Fruit fly (Drosophila melanogaster) Kc167 (cell line): ENCODE results near the gene CG6873.

ENCODE experiments used
- Myc ChIP-seq: fragments of >200 bp; optimal IDR thresholded peaks from 2 replicates; lab custom pipeline; 2017; ENCODE audit warnings: missing external identifiers
- Sin3A ChIP-seq: fragments of >200 bp; optimal IDR thresholded peaks from 2 replicates; lab custom pipeline; 2018; ENCODE audit warnings: missing external identifiers
- h ChIP-seq: fragments of >200 bp; optimal IDR thresholded peaks from 3 replicates; lab custom pipeline; 2018; ENCODE audit warnings: missing external identifiers
- insv ChIP-seq: fragments of >200 bp; optimal IDR thresholded peaks from 3 replicates; lab custom pipeline; 2018; ENCODE audit warnings: missing external identifiers
- psq ChIP-seq: fragments of >200 bp; optimal IDR thresholded peaks from 2 replicates; lab custom pipeline; 2017; ENCODE audit warnings: missing external identifiers
- ttk ChIP-seq: sonication (Bioruptor generic); optimal IDR thresholded peaks from 2 replicates; lab custom pipeline; 2017; ENCODE audit warnings: missing external identifiers

CG6873 gene

DNA sequence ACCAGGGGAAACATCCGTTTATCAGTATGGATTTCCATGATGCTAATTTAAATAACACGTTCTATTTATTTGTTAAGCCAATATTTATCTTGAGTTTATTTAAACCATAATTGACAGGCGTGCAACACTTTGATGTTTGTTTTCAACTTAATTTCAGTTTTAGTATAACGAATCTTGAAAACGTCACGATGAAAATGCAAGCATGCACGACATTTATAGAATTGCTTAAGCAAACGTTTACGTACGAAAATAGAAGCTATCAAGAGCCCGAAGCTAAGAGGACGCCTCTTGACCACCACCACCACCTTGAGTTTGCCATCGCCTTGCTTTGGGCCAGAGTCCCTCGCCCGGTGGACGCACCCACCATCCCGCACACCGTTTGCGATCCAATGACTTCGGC, 31.7 kb upstream of the CG6873 start:
- no peak for TF ChIP-seq Sin3A
- TF ChIP-seq insv: no peak
- no peak for TF ChIP-seq h (lab: Kevin White, UChicago)
- no peak for TF ChIP-seq ttk (lab: Kevin White, UChicago)
- TF ChIP-seq psq (lab: Kevin White, UChicago): no peak
- no peak for TF ChIP-seq Myc (lab: Kevin White, UChicago)

DNA sequence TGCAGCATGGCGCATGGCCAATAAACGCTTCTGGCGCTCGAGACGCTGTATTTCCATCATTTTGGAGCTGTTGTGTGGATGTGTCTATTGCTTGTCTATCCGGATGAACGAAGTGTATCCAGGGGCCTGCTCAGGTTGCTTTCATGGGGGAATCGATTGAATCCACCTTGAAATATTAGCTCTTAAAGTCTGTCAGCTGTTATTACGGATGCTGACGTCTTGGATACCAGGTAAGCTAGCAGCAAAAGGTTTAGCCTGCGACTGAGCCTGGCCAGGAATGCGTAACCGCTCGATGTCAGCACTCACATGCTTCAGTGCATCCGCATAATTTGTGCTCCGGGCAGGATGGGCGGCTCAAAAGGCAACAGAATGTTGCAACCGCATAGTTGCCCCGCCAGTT, 8.5 kb upstream of the CG6873 start, which contains the start of gene CG12609:
TSS of gene CG12609 (minus strand) at position 101 of the 400 bp plus-strand sequence.
- TF ChIP-seq Myc (lab: Kevin White, UChicago) (no peak), ttk (lab: Kevin White, UChicago) (no peak), psq (lab: Kevin White, UChicago) (no peak), insv (no peak), h (lab: Kevin White, UChicago) (no peak), Sin3A (no peak)

DNA sequence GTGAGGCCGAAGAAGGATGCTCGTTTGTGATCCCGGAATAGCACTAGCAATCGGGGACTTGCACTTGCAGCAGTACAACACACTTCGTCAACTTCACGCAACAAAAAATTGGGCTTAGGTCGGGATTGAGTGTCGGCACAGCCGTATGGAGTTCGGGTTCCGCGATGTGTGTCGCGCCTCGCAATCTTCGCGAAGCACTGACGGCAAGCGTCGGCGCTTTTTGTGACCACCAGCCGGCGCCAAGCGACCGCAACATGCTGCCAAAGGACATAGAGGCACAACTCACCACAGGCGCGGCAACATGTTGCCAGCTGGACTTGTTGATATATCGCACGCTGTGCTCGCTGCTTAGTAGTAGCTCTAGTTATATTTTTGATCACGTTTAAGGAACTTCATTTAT, 13.4 kb downstream of the CG6873 start, which contains the start of gene CCKLR-17D1:
TSS of gene CCKLR-17D1 (minus strand) at position 303 of the 400 bp plus-strand sequence.
- no peak for TF ChIP-seq h (lab: Kevin White, UChicago)
- TF ChIP-seq Myc (lab: Kevin White, UChicago): no peak
- TF ChIP-seq ttk (lab: Kevin White, UChicago): no peak
- no peak for TF ChIP-seq psq (lab: Kevin White, UChicago)
- TF ChIP-seq Sin3A: no peak
- no peak for TF ChIP-seq insv

DNA sequence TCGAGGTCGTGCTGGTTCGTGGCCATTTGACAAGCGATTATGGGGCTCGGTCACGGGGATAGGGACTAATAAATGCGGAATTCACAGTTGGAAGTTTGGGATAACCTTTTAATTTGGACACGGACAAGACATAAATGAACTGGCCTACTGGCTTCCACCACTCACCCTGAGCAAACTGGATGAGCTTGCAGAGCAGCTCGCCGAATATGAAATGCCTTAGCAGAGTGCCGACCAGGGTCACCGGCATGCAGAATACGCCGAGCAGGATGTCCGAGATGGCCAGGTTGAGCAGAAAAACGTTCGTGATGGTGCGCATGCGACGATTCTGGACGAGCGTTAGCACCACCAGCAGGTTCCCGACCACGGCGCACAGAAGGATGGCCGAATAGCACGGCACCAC, 14.1 kb downstream of the CG6873 start, which contains the start of gene CG42302:
TSS of gene CG42302 (minus strand) at position 101 of the 400 bp plus-strand sequence.
- TF ChIP-seq Myc (lab: Kevin White, UChicago) (no peak), insv (no peak), h (lab: Kevin White, UChicago) (no peak), ttk (lab: Kevin White, UChicago) (no peak), Sin3A (no peak), psq (lab: Kevin White, UChicago) (no peak)

DNA sequence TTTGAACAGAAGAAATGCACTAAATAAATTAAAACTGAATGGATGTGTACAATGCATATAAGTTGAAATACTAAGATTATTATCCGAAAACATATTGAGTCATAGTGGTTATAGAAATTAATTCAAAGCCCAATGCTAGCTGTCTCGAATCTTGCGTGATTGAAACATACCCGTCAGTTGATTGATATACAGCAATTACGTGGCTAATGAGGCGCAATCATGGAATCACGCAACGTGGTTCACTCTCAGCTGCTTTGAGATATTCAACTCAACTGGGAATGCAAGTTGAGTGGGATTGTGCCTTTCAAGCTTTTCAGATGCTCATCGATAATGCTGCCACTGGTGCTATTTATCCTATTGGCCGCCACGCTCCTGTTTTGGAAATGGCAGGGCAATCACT, 30.1 kb downstream of the CG6873 start, which contains the start of gene Cyp308a1:
TSS of gene Cyp308a1 (plus strand) at position 301 of the 400 bp plus-strand sequence.
- TF ChIP-seq ttk (lab: Kevin White, UChicago) (no peak), h (lab: Kevin White, UChicago) (no peak), Sin3A (no peak), Myc (lab: Kevin White, UChicago) (no peak), psq (lab: Kevin White, UChicago) (no peak), insv (no peak)

DNA sequence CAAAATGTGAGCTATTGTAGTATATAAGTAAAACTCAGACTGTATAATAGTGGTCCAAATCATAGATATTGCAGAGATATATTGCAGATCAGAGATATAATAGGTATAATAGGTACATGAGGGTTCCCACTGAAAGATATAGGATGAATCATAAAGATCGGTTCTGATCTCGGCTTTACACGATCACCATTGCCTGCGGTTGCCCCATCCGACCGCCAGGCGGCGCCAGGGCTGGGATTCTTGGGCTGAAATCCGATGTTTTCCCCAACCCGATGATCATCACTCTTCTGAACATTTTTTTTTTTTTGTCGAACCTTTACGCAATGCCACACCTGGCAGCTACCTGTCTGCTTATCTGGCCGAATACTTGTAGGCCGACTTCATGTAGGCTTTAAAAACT, 35.8 kb downstream of the CG6873 start:
- TF ChIP-seq Sin3A: no peak
- TF ChIP-seq Myc (lab: Kevin White, UChicago): no peak
- TF ChIP-seq h (lab: Kevin White, UChicago): no peak
- TF ChIP-seq psq (lab: Kevin White, UChicago): no peak
- TF ChIP-seq insv: no peak
- no peak for TF ChIP-seq ttk (lab: Kevin White, UChicago)

DNA sequence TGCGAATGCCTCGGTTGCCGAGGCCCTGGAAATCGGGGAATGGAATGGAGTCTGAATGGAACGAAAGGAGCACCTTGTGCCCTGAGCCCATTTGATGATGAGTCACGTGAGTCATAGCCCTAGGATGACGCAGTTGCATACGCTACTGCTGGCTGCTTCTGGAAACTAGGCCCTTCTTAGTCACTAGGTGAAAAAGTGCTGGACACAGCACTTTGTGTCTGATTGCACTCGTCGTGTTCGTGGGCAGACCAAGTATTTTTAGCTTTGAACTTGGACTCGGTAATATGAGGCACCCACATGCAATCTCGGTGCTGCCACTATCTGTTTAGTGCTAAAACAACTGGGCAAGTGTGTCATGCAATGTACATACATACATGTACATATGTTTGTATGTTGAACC, 37.5 kb downstream of the CG6873 start:
- TF ChIP-seq Myc (lab: Kevin White, UChicago): no peak
- no peak for TF ChIP-seq psq (lab: Kevin White, UChicago)
- TF ChIP-seq Sin3A: no peak
- TF ChIP-seq insv: no peak
- no peak for TF ChIP-seq h (lab: Kevin White, UChicago)
- TF ChIP-seq ttk (lab: Kevin White, UChicago): no peak

DNA sequence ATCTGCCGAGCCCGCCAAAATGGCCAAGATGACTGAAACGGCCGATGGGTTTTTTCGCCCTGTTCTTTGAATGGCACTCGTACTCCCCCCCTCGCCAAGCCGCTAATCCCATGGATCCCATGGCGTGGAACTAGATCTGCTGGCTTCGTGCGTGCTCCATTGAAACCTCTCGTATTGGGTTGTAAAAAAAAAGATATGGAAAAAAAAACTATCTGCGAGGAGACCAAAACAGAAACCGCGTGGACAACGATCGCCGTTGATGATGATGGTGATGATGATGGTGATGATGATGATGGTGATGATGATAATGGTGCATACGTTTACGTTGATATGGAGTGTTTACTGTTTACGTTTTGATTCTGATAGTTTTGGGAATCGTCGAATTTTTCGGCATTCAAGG, 37.9 kb downstream of the CG6873 start:
- no peak for TF ChIP-seq ttk (lab: Kevin White, UChicago)
- TF ChIP-seq Sin3A: no peak
- no peak for TF ChIP-seq Myc (lab: Kevin White, UChicago)
- no peak for TF ChIP-seq insv
- no peak for TF ChIP-seq h (lab: Kevin White, UChicago)
- no peak for TF ChIP-seq psq (lab: Kevin White, UChicago)

DNA sequence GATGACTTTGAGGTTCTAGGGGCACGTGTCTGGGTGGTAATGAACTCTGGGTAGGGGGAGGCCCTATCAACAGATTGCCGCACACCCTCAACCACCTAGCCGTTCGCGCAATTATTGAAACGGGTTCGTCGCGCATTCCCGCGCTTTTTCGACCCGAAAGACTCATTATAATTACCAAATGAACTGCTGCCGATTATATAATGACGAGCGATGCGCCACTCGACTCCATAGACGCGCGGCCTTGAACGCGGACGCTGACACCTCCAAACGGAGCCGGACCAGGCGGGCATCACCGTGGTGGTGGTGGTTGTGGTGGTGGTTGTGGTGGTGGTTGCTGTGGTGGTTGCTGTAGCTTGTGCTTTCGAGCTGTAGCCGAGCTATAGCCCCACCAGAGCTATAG, 39.1 kb downstream of the CG6873 start:
- TF ChIP-seq psq (lab: Kevin White, UChicago) (no peak), insv (no peak), ttk (lab: Kevin White, UChicago) (no peak), Myc (lab: Kevin White, UChicago) (no peak), Sin3A (no peak), h (lab: Kevin White, UChicago) (no peak)

DNA sequence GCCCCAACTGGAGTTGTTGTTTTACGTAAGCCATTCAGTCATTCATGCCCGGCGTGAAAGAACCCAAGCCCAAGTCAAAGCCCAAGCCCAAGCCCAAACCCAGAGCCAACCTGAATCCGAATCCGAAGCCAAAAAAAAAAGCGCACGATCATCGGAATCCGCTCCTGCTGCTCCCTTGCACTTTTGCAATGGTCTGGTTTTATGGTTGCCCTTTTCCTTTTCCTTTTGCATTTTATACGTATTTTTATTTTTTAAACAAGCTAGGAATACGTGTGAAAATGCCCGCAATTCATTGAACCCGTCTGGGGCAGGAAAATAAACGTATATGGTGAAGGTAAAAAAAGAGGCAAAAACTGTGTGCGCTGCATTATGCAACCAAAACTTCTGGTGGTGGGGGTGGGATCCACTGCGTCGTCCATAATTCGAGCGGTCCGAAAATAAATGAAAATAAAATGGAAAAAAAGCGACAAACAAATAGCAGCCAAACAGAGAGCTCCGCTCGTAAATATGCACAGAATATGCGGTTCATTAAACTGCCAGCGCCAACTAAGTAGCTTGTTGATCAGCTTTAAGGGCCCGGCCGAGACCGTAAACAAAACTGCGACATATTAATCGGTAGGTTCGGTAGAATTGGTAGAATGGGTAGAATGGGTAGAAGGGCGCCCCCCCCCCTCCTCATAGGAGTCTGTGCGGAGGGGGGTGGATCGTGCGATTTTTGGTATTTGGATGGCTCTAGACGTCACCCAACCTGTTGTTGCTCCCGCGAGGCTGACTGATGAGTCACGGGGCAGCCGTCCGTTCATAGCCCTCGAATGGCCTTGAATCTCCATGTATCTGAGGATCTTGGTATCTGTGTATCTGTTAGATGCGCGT, 40.2 kb downstream of the CG6873 start:
- no peak for TF ChIP-seq insv
- no peak for TF ChIP-seq Sin3A
- TF ChIP-seq ttk (lab: Kevin White, UChicago): no peak
- TF ChIP-seq Myc (lab: Kevin White, UChicago): no peak

DNA sequence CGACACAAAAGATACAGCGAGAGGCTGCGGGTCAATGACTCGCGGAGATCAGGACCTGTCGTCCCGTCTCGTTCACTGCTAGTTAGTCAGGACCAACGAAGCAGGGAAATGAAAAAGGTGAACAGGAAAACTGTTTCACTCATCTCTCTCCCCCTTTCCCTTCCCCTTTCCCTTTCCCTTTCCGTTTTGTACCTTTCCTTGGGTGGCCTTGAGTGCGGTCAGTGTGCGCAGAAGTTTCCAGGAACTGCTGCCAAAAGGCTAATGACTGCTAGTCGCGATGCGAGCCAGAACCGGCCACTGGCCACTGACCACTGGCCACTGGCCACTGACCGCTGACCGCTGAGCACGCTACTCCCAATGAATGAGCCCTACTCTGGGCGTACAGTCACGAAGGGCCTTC, 44.1 kb downstream of the CG6873 start:
- TF ChIP-seq h (lab: Kevin White, UChicago) (no peak), Sin3A (no peak), psq (lab: Kevin White, UChicago) (no peak), ttk (lab: Kevin White, UChicago) (no peak), Myc (lab: Kevin White, UChicago) (no peak), insv (no peak)

DNA sequence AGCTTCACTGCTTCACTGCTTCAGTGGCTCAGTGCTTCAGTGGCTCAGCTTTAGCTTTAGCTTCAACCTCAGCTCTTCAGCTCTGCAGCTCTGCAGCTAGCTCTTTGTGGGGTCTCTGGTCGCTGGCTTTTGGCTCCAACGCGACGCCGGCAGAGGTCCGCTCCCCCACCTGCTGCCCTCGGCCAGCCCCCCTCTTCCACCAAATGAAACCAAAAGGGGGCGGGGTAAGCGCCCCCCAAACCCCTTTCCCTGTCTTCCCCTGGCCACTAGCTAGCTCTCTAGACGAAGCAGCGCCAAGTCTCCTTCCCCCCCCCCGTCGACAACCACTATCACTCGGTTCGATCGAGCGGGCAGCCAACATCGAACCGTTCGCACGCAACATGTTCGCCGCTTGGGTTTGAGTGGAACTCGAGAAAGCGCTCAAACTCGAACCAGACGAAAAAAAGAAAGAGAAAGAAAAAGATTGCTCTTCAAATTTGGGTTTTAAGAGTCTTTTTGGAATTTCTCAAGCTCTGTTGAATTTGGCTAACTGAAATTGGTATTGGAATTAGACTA, 46.7 kb downstream of the CG6873 start, which contains the start of gene Cyp18a1:
TSS of gene Cyp18a1 (minus strand) at position 95 of the 555 bp plus-strand sequence.
- no peak for TF ChIP-seq h (lab: Kevin White, UChicago)
- no peak for TF ChIP-seq insv
- TF ChIP-seq Myc (lab: Kevin White, UChicago): no peak
- no peak for TF ChIP-seq ttk (lab: Kevin White, UChicago)
- no peak for TF ChIP-seq Sin3A
